Fruit fly (Drosophila melanogaster) Kc167 (cell line): ENCODE measurements around the gene CG3726.

ENCODE experiments used
- Myc ChIP-seq: fragments of >200 bp; optimal IDR thresholded peaks from 2 replicates; lab custom pipeline; 2017; ENCODE audit warnings: missing external identifiers
- Sin3A ChIP-seq: fragments of >200 bp; optimal IDR thresholded peaks from 2 replicates; lab custom pipeline; 2018; ENCODE audit warnings: missing external identifiers
- h ChIP-seq: fragments of >200 bp; optimal IDR thresholded peaks from 3 replicates; lab custom pipeline; 2018; ENCODE audit warnings: missing external identifiers
- insv ChIP-seq: fragments of >200 bp; optimal IDR thresholded peaks from 3 replicates; lab custom pipeline; 2018; ENCODE audit warnings: missing external identifiers
- psq ChIP-seq: fragments of >200 bp; optimal IDR thresholded peaks from 2 replicates; lab custom pipeline; 2017; ENCODE audit warnings: missing external identifiers
- ttk ChIP-seq: sonication (Bioruptor generic); optimal IDR thresholded peaks from 2 replicates; lab custom pipeline; 2017; ENCODE audit warnings: missing external identifiers

DNA sequence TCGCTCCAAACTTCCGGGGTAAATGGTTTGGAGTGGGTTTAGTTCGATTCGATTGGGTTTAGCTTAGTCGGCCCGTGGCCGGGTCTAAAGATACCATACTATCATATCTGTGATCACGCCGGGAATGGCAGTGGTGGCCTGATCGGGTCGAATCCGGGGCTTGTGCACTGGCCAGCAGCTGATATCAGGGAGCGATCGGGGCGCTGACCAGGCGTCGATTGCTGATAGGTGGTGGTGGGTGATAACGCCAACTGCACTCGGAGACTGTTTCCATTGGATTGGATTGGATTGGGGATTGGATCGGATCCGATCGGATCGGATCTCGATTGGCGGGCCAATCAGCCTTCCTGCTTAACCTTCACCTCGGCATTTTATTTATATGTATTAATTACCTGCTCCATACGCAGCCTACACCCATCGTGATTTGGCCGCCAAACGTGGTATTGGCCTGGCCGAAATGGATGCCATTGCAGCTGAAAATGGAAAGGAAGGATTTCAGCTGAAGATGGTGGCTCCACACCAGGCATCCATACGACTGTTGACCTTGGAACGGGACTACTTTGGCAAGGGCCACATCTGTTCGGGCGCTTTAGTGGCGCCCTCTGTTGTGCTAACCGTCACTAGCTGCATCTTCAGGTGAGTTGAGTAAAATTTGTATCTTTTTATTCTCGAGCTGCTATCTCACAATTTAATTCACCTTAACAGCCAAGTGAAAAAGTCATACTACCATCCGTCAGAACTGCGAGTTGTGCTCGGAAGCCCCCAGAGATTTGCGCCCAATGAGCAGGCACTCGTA lies 39.9 kb downstream of the CG3726 start:
- TF ChIP-seq psq (lab: Kevin White, UChicago) (no peak), insv (no peak), Myc (lab: Kevin White, UChicago) (no peak), h (lab: Kevin White, UChicago) (no peak), Sin3A (lab: Kevin White, UChicago) (no peak), ttk (no peak)
